Worm (Caenorhabditis elegans) whole organism, L4/young adult: Measurements from ENCODE around the gene irld-64.

ENCODE experiments used
- W03F9.2 ChIP-seq: fragments of 150-350 bp; optimal IDR thresholded peaks from 2 replicates; lab custom pipeline; 2014; ENCODE audit warnings: missing biosample characterization, missing genetic modification characterization
- dao-5 ChIP-seq: sonication (generic microtip); optimal IDR thresholded peaks from 2 replicates; lab custom pipeline; 2016; ENCODE audit warnings: missing genotype, missing genetic modification characterization, moderate library complexity, missing compliant biosample characterization
- him-1 ChIP-seq: sonication (generic microtip); optimal IDR thresholded peaks from 2 replicates; lab custom pipeline; 2016; ENCODE audit warnings: missing genotype, missing genetic modification reagents, missing genetic modification characterization, missing compliant biosample characterization

- TF ChIP-seq W03F9.2 (tag; lab: Kevin White, UChicago) (no peak), him-1 (tag; lab: Kevin White, UChicago) (no peak), dao-5 (tag; lab: Kevin White, UChicago) (no peak)
These were observed 6.8 kb downstream of the irld-64 start, which contains the start of gene ZK355.2 for ce11 chrII:2923617-2924016.
